Fruit fly (Drosophila melanogaster): ENCODE data around the gene bur.
A peak's percentile ranks its signal among the peaks of the same experiment; 100 is the strongest.

The bur gene

dm6 chr2L:21166422-21166821, 13.1 kb downstream of the bur start (continued):
- TF ChIP-seq CG9932 (GFP tag; IDR thresholded peaks at IDR 0.05) = 0 out of 2 replicates have a peak, but pooled peaks have one; percentile 8
- TF ChIP-seq lilli (GFP tag; optimal IDR thresholded peaks at IDR 0.05) = peak; percentile 13
- TF ChIP-seq bigmax (GFP tag; optimal IDR thresholded peaks at IDR 0.05) = peak; percentile 100
- peak; percentile 21 for TF ChIP-seq CG12659 (GFP tag; optimal IDR thresholded peaks at IDR 0.05)
- no peak for TF ChIP-seq D (optimal IDR thresholded peaks at IDR 0.05)
- no peak for TF ChIP-seq D (GFP tag; optimal IDR thresholded peaks at IDR 0.05)
- TF ChIP-seq grau (tag; optimal IDR thresholded peaks at IDR 0.05) = peak; percentile 3
- TF ChIP-seq CG1603 (tag; optimal IDR thresholded peaks at IDR 0.05) = peak; percentile 36
- peak; percentile 87 for TF ChIP-seq Myb (GFP tag; optimal IDR thresholded peaks at IDR 0.05)
- TF ChIP-seq Dll (GFP tag; IDR thresholded peaks at IDR 0.05; ENCODE audit: partially characterized antibody) = no peak
- TF ChIP-seq Elba2 (GFP tag; optimal IDR thresholded peaks at IDR 0.05) = peak; percentile 3
- peak; percentile 22; the same call in 1 of the 2 replicates for TF ChIP-seq Rfx (GFP tag; IDR thresholded peaks at IDR 0.05)
- peak; percentile 18 for TF ChIP-seq gfzf (GFP tag; optimal IDR thresholded peaks at IDR 0.05)
- peak; percentile 46 for TF ChIP-seq Ets65A (GFP tag)
- TF ChIP-seq Hsf (GFP tag; optimal IDR thresholded peaks at IDR 0.05) = no peak
- TF ChIP-seq CG18262 (tag; optimal IDR thresholded peaks at IDR 0.05) = no peak
- peak; percentile 85 for TF ChIP-seq YL-1 (GFP tag; optimal IDR thresholded peaks at IDR 0.05)
- peak; percentile 8 for TF ChIP-seq CG2120 (GFP tag; optimal IDR thresholded peaks at IDR 0.05)
- TF ChIP-seq sna (GFP tag; IDR thresholded peaks at IDR 0.05; ENCODE audit: partially characterized antibody) = 0 out of 2 replicates have a peak, but pooled peaks have one; percentile 11
- no peak for TF ChIP-seq C15 (GFP tag; IDR thresholded peaks at IDR 0.05)
- peak; percentile 15 for TF ChIP-seq B-H2 (GFP tag; optimal IDR thresholded peaks at IDR 0.05)
- TF ChIP-seq Sin3A (optimal IDR thresholded peaks at IDR 0.05) = peak; percentile 23
- no peak for TF ChIP-seq CG8290 (GFP tag; optimal IDR thresholded peaks at IDR 0.05)
- TF ChIP-seq CG8290 (tag; optimal IDR thresholded peaks at IDR 0.05) = peak in 1 of 2 experiments; percentile 44
- no peak for TF ChIP-seq tin (GFP tag; optimal IDR thresholded peaks at IDR 0.05)
- TF ChIP-seq Xrp1 (GFP tag; IDR thresholded peaks at IDR 0.05) = peak; percentile 29; the same call in 1 of the 2 replicates
- TF ChIP-seq kni (GFP tag; optimal IDR thresholded peaks at IDR 0.05) = no peak
- no peak for TF ChIP-seq CG9876 (GFP tag; optimal IDR thresholded peaks at IDR 0.05)
- TF ChIP-seq MESR4 (GFP tag; optimal IDR thresholded peaks at IDR 0.05) = peak; percentile 82
- TF ChIP-seq row (GFP tag; IDR thresholded peaks at IDR 0.05) = peak; percentile 33; the same call in 1 of the 3 replicates
- TF ChIP-seq HLH54F (GFP tag; optimal IDR thresholded peaks at IDR 0.05) = peak; percentile 10
- peak; percentile 89 for TF ChIP-seq CG10267 (tag; optimal IDR thresholded peaks at IDR 0.05)
- TF ChIP-seq sens (GFP tag) = peak; percentile 11
- TF ChIP-seq CG33213 (GFP tag; optimal IDR thresholded peaks at IDR 0.05) = peak; percentile 7
- no peak for TF ChIP-seq klu (GFP tag; IDR thresholded peaks at IDR 0.05)
- peak in 1 of 2 experiments; percentile 99 for TF ChIP-seq Pdp1 (GFP tag; optimal IDR thresholded peaks at IDR 0.05)
- no peak for TF ChIP-seq vvl (GFP tag; IDR thresholded peaks at IDR 0.05)
- no peak for TF ChIP-seq sob (GFP tag; IDR thresholded peaks at IDR 0.05)
- peak; percentile 10 for TF ChIP-seq phol (tag; optimal IDR thresholded peaks at IDR 0.05)
- TF ChIP-seq CG2116 (GFP tag; optimal IDR thresholded peaks at IDR 0.05) = peak; percentile 29
- peak; percentile 59 for TF ChIP-seq dm (GFP tag; optimal IDR thresholded peaks at IDR 0.05)
- TF ChIP-seq CG17385 (GFP tag; optimal IDR thresholded peaks at IDR 0.05) = peak; percentile 1
- TF ChIP-seq Opbp (GFP tag; IDR thresholded peaks at IDR 0.05; ENCODE audit: partially characterized antibody) = peak; percentile 40; the same call in 1 of the 3 replicates
- TF ChIP-seq crc (GFP tag; optimal IDR thresholded peaks at IDR 0.05) = no peak
- peak; percentile 31 for TF ChIP-seq zfh2 (GFP tag; optimal IDR thresholded peaks at IDR 0.05)

Data from whole organism, embryonic.